Fruit fly (Drosophila melanogaster) whole organism, embryonic: Measurements from ENCODE around the gene CG2540.

Experiments
- Atf6 ChIP-seq: fragments of 200-800 bp; sonication (Bioruptor generic); IDR thresholded peaks from 2 replicates; pipeline ENCODE4 v1.3.6; 2022; ENCODE audit warnings: missing biosample characterization, missing genetic modification characterization
- CG10565 ChIP-seq: fragments of 200-800 bp; sonication (Bioruptor generic); optimal IDR thresholded peaks from 3 replicates; lab custom pipeline; 2016; ENCODE audit warnings: missing biosample characterization, mild to moderate bottlenecking, missing genetic modification characterization
- CG11696 ChIP-seq: fragments of 200-800 bp; sonication (Bioruptor generic); IDR thresholded peaks from 2 replicates; pipeline ENCODE4 v1.3.6; 2022; ENCODE audit warnings: missing biosample characterization, missing genetic modification characterization
- CG14965 ChIP-seq: fragments of 200-800 bp; sonication (Bioruptor generic); optimal IDR thresholded peaks from 2 replicates; lab custom pipeline; 2016; ENCODE audit warnings: missing biosample characterization, missing genetic modification characterization, borderline replicate concordance
- CG15011 ChIP-seq: fragments of 200-800 bp; sonication (Bioruptor generic); optimal IDR thresholded peaks from 3 replicates; lab custom pipeline; 2018; ENCODE audit warnings: missing biosample characterization, mild to moderate bottlenecking, missing genetic modification characterization
- CG16815 ChIP-seq: fragments of 200-800 bp; sonication (Bioruptor generic); optimal IDR thresholded peaks from 3 replicates; lab custom pipeline; 2017; ENCODE audit warnings: missing biosample characterization, mild to moderate bottlenecking, missing genetic modification characterization
- CG18011 ChIP-seq: fragments of 200-800 bp; sonication (Bioruptor generic); optimal IDR thresholded peaks from 2 replicates; lab custom pipeline; 2017; ENCODE audit warnings: missing biosample characterization, missing genetic modification characterization, mild to moderate bottlenecking, moderate library complexity, missing genotype
- CG2129 ChIP-seq: fragments of 200-800 bp; sonication (Bioruptor generic); IDR thresholded peaks from 2 replicates; pipeline ENCODE4 v1.3.6; 2022; ENCODE audit warnings: missing biosample characterization, missing genetic modification characterization; ENCODE audit not compliant: partially characterized antibody
- CG30020 ChIP-seq: fragments of 200-800 bp; optimal IDR thresholded peaks from 2 replicates; lab custom pipeline; 2019; ENCODE audit warnings: missing biosample characterization, mild to moderate bottlenecking, missing genetic modification characterization, moderate library complexity
- CG32767 ChIP-seq: fragments of 200-800 bp; sonication (Bioruptor generic); IDR thresholded peaks from 2 replicates; pipeline ENCODE4 v1.3.6; 2022; ENCODE audit warnings: missing biosample characterization, missing genetic modification characterization
- CG3726 ChIP-seq: fragments of 200-800 bp; sonication (Bioruptor generic); IDR thresholded peaks from 3 replicates; pipeline ENCODE4, ENCODE4 v1.3.6; 2022; ENCODE audit warnings: missing biosample characterization, missing genetic modification characterization
- CG3838 ChIP-seq: fragments of 200-800 bp; sonication (Bioruptor generic); optimal IDR thresholded peaks from 3 replicates; lab custom pipeline; 2016; ENCODE audit warnings: missing biosample characterization, missing genetic modification characterization
- CG3995 ChIP-seq: fragments of 200-800 bp; sonication (Bioruptor generic); optimal IDR thresholded peaks from 3 replicates; lab custom pipeline; 2016; ENCODE audit warnings: missing biosample characterization, missing genetic modification characterization
- CG4730 ChIP-seq: fragments of 200-800 bp; sonication (Bioruptor generic); IDR thresholded peaks from 2 replicates; pipeline ENCODE4 v1.3.6; 2022; ENCODE audit warnings: missing biosample characterization, missing genetic modification characterization
- CG4820 ChIP-seq: fragments of 200-800 bp; sonication (Bioruptor generic); optimal IDR thresholded peaks from 3 replicates; lab custom pipeline; 2016; ENCODE audit warnings: missing biosample characterization, missing genetic modification characterization
- CG7271 ChIP-seq: fragments of 200-800 bp; sonication (Bioruptor generic); optimal IDR thresholded peaks from 2 replicates; lab custom pipeline; 2018; ENCODE audit warnings: missing biosample characterization, mild to moderate bottlenecking, missing genetic modification characterization, moderate library complexity
- CG9797 ChIP-seq: fragments of 200-800 bp; sonication (Bioruptor generic); optimal IDR thresholded peaks from 3 replicates; lab custom pipeline; 2018; ENCODE audit warnings: missing biosample characterization, mild to moderate bottlenecking, missing genetic modification characterization
- E2f2 ChIP-seq: fragments of 200-800 bp; sonication (Bioruptor generic); IDR thresholded peaks from 2 replicates; pipeline ENCODE4 v1.3.6; 2022; ENCODE audit warnings: missing biosample characterization, missing genetic modification characterization
- Elba2 ChIP-seq: fragments of 200-800 bp; sonication (Bioruptor generic); optimal IDR thresholded peaks from 3 replicates; lab custom pipeline; 2016; ENCODE audit warnings: missing biosample characterization, missing genetic modification characterization
- Ets65A ChIP-seq: fragments of 200-800 bp; sonication (Bioruptor generic); peaks from one replicate; lab custom pipeline; 2016; ENCODE audit warnings: missing biosample characterization, missing genetic modification characterization
- Fer1 ChIP-seq: fragments of 200-800 bp; sonication (Bioruptor generic); optimal IDR thresholded peaks from 2 replicates; lab custom pipeline; 2017; ENCODE audit warnings: missing biosample characterization, mild to moderate bottlenecking, missing genetic modification characterization
- Fer2 ChIP-seq: fragments of 200-800 bp; sonication (Bioruptor generic); optimal IDR thresholded peaks from 2 replicates; lab custom pipeline; 2018; ENCODE audit warnings: missing biosample characterization, mild to moderate bottlenecking, missing genetic modification characterization, moderate library complexity
- NfI ChIP-seq: fragments of 200-800 bp; sonication (Bioruptor generic); optimal IDR thresholded peaks from 3 replicates; lab custom pipeline; 2018; ENCODE audit warnings: missing biosample characterization, mild to moderate bottlenecking, missing genetic modification characterization, moderate library complexity
- Pdp1 ChIP-seq, 2 experiments: fragments of 200-800 bp; sonication (Bioruptor generic); optimal IDR thresholded peaks; 3 replicates each; lab custom pipeline; 2016; ENCODE audit warnings: missing biosample characterization in 2 of 2, missing genetic modification characterization in 2 of 2, mild to moderate bottlenecking in 1 of 2, moderate library complexity in 1 of 2
- Rx ChIP-seq: fragments of 200-800 bp; sonication (Bioruptor generic); IDR thresholded peaks from 2 replicates; pipeline ENCODE4 v1.3.6; 2022; ENCODE audit warnings: missing biosample characterization, missing genetic modification characterization
- Scr ChIP-seq: fragments of 200-800 bp; sonication (Bioruptor generic); IDR thresholded peaks from 2 replicates; pipeline ENCODE4 v1.3.6; 2022; ENCODE audit warnings: missing biosample characterization, missing genetic modification characterization; ENCODE audit not compliant: partially characterized antibody
- Sry-β ChIP-seq: fragments of 200-800 bp; sonication (Bioruptor generic); optimal IDR thresholded peaks from 2 replicates; lab custom pipeline; 2018; ENCODE audit warnings: missing biosample characterization, mild to moderate bottlenecking, missing genetic modification characterization, moderate library complexity
- Stat92E ChIP-seq, 3 experiments: fragments of >200 bp in 2 of 3; fragments of 200-800 bp in 1 of 3; sonication (Bioruptor generic) in 1 of 3; optimal IDR thresholded peaks; 2 replicates each; lab custom pipeline; 2017 to 2019; ENCODE audit warnings: missing biosample characterization in 3 of 3, missing genetic modification characterization in 3 of 3, mild to moderate bottlenecking in 1 of 3, moderate library complexity in 1 of 3
- aop ChIP-seq: fragments of 200-800 bp; sonication (Bioruptor generic); IDR thresholded peaks from 2 replicates; pipeline ENCODE4 v1.3.6; 2022; ENCODE audit warnings: missing biosample characterization, missing genetic modification characterization
- ato ChIP-seq: fragments of 200-800 bp; sonication (Bioruptor generic); IDR thresholded peaks from 2 replicates; pipeline ENCODE4 v1.3.6; 2022; ENCODE audit warnings: missing biosample characterization, missing genetic modification characterization; ENCODE audit not compliant: partially characterized antibody
- bigmax ChIP-seq: fragments of 200-800 bp; sonication (Bioruptor generic); optimal IDR thresholded peaks from 2 replicates; lab custom pipeline; 2018; ENCODE audit warnings: missing biosample characterization, mild to moderate bottlenecking, missing genetic modification characterization
- danr ChIP-seq: fragments of 200-800 bp; sonication (Bioruptor generic); IDR thresholded peaks from 2 replicates; pipeline ENCODE4 v1.3.6; 2022; ENCODE audit warnings: missing biosample characterization, missing genetic modification characterization
- ewg ChIP-seq: fragments of 200-800 bp; sonication (Bioruptor generic); optimal IDR thresholded peaks from 3 replicates; lab custom pipeline; 2017; ENCODE audit warnings: mild to moderate bottlenecking, missing biosample characterization, missing genetic modification reagents, missing genetic modification characterization
- ftz-f1 ChIP-seq: fragments of 200-800 bp; sonication (Bioruptor generic); optimal IDR thresholded peaks from 2 replicates; lab custom pipeline; 2016; ENCODE audit warnings: missing biosample characterization, missing genetic modification characterization
- gce ChIP-seq: fragments of 200-800 bp; sonication (Bioruptor generic); IDR thresholded peaks from 3 replicates; pipeline ENCODE4 v1.3.6; 2022; ENCODE audit warnings: missing biosample characterization, missing genetic modification characterization
- insv ChIP-seq, 2 experiments: fragments of 200-800 bp; sonication (Bioruptor generic); optimal IDR thresholded peaks; 3 replicates each; lab custom pipeline; 2016 to 2018; ENCODE audit warnings: missing biosample characterization in 2 of 2, missing genetic modification characterization in 2 of 2
- kni ChIP-seq: fragments of 200-800 bp; sonication (Bioruptor generic); optimal IDR thresholded peaks from 3 replicates; lab custom pipeline; 2017; ENCODE audit warnings: mild to moderate bottlenecking, missing biosample characterization, missing genetic modification reagents, missing genetic modification characterization
- lilli ChIP-seq: fragments of 200-800 bp; sonication (Bioruptor generic); optimal IDR thresholded peaks from 3 replicates; lab custom pipeline; 2016; ENCODE audit warnings: missing biosample characterization, missing genetic modification characterization
- nom ChIP-seq: fragments of 200-800 bp; sonication (Bioruptor generic); optimal IDR thresholded peaks from 2 replicates; lab custom pipeline; 2017; ENCODE audit warnings: missing biosample characterization, missing genetic modification characterization, mild to moderate bottlenecking, moderate library complexity, missing genetic modification reagents
- sqz ChIP-seq: fragments of 200-800 bp; sonication (Bioruptor generic); optimal IDR thresholded peaks from 3 replicates; lab custom pipeline; 2018; ENCODE audit warnings: missing biosample characterization, mild to moderate bottlenecking, missing genetic modification characterization
- tgo ChIP-seq: fragments of 200-800 bp; sonication (Bioruptor generic); IDR thresholded peaks from 3 replicates; pipeline ENCODE4 v1.3.6; 2022; ENCODE audit warnings: missing biosample characterization, missing genetic modification characterization
- tll ChIP-seq, 2 experiments: fragments of 200-800 bp in 1 of 2; fragments of >200 bp in 1 of 2; sonication (Bioruptor generic) in 1 of 2; optimal IDR thresholded peaks; 2 replicates each; lab custom pipeline; 2017 to 2019; ENCODE audit warnings: missing biosample characterization in 2 of 2, missing genetic modification characterization in 2 of 2, mild to moderate bottlenecking in 1 of 2, moderate library complexity in 1 of 2
- tx ChIP-seq: fragments of 200-800 bp; sonication (Bioruptor generic); optimal IDR thresholded peaks from 2 replicates; lab custom pipeline; 2016; ENCODE audit warnings: missing biosample characterization, missing genetic modification characterization
- unc-4 ChIP-seq: fragments of 200-800 bp; sonication (Bioruptor generic); IDR thresholded peaks from 2 replicates; pipeline ENCODE4 v1.3.6; 2022; ENCODE audit warnings: missing biosample characterization, missing genetic modification characterization; ENCODE audit not compliant: partially characterized antibody
- z ChIP-seq: fragments of 200-800 bp; sonication (Bioruptor generic); IDR thresholded peaks from 3 replicates; pipeline ENCODE4 v1.3.6; 2022; ENCODE audit warnings: missing biosample characterization, missing genetic modification characterization

Gene CG2540

dm6 chrX:12625594-12626274 lies 3.9 kb upstream of the CG2540 start (continued):
- TF ChIP-seq CG10565 (GFP tag; lab: Kevin White, UChicago) (no peak), CG9797 (GFP tag; lab: Kevin White, UChicago) (no peak), tll (GFP tag; optimal IDR thresholded peaks at IDR 0.05; lab: Kevin White, UChicago) (no peak), CG4820 (GFP tag; lab: Kevin White, UChicago) (no peak), unc-4 (GFP tag; lab: Robert Waterston, UW) (no peak), CG3995 (GFP tag; lab: Kevin White, UChicago) (no peak), aop (GFP tag; lab: Robert Waterston, UW) (no peak)

DNA sequence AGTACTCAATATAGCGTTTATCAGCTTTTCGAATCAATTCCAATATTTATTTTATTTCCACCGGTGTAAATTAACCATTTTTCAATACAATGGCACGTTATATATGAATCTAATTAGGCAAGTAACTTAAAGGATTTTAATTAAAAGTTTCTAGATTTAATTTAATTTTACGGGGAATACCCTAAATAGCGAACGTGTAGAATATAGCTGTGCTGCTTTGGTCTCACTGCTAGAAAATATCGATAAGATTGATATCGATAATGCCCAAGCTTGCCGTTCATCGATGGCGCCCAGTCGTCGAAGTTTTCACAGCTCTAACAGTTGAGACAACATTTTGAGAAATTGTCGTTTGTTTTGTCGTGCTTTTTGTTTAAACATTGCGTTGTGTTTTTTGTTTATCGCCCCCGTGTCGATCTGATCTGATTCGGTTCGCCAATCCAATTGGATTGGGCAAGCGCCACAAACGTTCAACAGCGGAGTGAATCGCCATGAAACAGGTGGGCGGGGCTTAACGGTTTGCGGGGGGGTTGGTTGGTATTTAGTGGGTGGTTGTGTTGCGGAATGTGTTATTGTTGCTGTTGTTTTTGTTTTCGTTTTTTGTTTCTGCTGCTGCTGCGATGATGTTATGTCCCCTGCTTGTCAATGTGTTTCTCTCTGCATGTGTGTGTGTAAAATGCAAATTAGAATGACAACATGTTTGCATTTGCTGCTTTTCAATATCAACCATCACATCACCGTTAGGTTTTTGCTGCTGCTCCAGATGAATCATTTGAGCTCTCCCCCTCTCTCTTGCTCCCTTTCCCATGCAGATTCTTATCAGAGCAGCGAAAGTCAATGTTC lies 1.9 kb downstream of the CG2540 start, which contains the start of gene Tomosyn:
TSS of gene Tomosyn (plus strand) at position 289 of the 840 bp plus-strand sequence.
- TF ChIP-seq Rx (GFP tag; lab: Robert Waterston, UW) (no peak), gce (GFP tag; lab: Robert Waterston, UW) (no peak), CG2129 (GFP tag; lab: Robert Waterston, UW) (peak; percentile 33; the same call in 1 of the 2 replicates), CG32767 (GFP tag; lab: Robert Waterston, UW) (no peak), CG15011 (GFP tag; lab: Kevin White, UChicago) (no peak), Fer1 (peak; percentile 17), bigmax (GFP tag; lab: Kevin White, UChicago) (no peak), Stat92E (GFP tag; optimal IDR thresholded peaks at IDR 0.05; lab: Kevin White, UChicago) (no peak), ftz-f1 (no peak), sqz (GFP tag; lab: Kevin White, UChicago) (no peak), Atf6 (0 out of 2 replicates have a peak, but pooled peaks have one; percentile 23), CG14965 (GFP tag; lab: Kevin White, UChicago) (no peak), NfI (GFP tag; lab: Kevin White, UChicago) (peak; percentile 7), CG7271 (tag; lab: Kevin White, UChicago) (no peak), CG16815 (no peak), nom (GFP tag; lab: Kevin White, UChicago) (no peak), insv (GFP tag; optimal IDR thresholded peaks at IDR 0.05; lab: Kevin White, UChicago) (no peak), kni (GFP tag; lab: Kevin White, UChicago) (no peak), CG3838 (GFP tag; lab: Kevin White, UChicago) (no peak), CG3995 (GFP tag; lab: Kevin White, UChicago) (peak; percentile 87), Scr (GFP tag; lab: Robert Waterston, UW) (peak; percentile 77), CG30020 (peak; percentile 14), CG11696 (GFP tag; lab: Robert Waterston, UW) (no peak), ato (GFP tag; lab: Robert Waterston, UW) (peak; percentile 67), ewg (no peak), Fer2 (tag; lab: Kevin White, UChicago) (peak; percentile 3), danr (GFP tag; lab: Robert Waterston, UW) (no peak), z (GFP tag; lab: Robert Waterston, UW) (no peak), CG18011 (peak; percentile 20), E2f2 (GFP tag; lab: Robert Waterston, UW) (peak; percentile 44; the same call in 1 of the 2 replicates), Elba2 (GFP tag; lab: Kevin White, UChicago) (peak; percentile 14), Pdp1 (GFP tag; optimal IDR thresholded peaks at IDR 0.05; lab: Kevin White, UChicago) (peak; percentile 15 to 33), lilli (GFP tag; lab: Kevin White, UChicago) (peak; percentile 59), CG4730 (GFP tag; lab: Robert Waterston, UW) (no peak), tgo (no peak), CG3726 (GFP tag; lab: Robert Waterston, UW) (no peak), Sry-β (GFP tag; lab: Kevin White, UChicago) (no peak), Ets65A (GFP tag; lab: Kevin White, UChicago) (no peak), tx (GFP tag; lab: Kevin White, UChicago) (no peak)
